Fruit fly (Drosophila melanogaster) whole organism, embryonic: Measurements from ENCODE around the gene Polr1C.

Experiments
- CG10366 ChIP-seq: fragments of 200-800 bp; sonication (Bioruptor generic); IDR thresholded peaks from 2 replicates; pipeline ENCODE4 v1.3.6; 2022; ENCODE audit warnings: missing biosample characterization, missing genetic modification characterization
- CG10654 ChIP-seq: fragments of 200-800 bp; sonication (Bioruptor generic); optimal IDR thresholded peaks from 2 replicates; lab custom pipeline; 2016; ENCODE audit warnings: missing biosample characterization, missing genetic modification characterization
- CG11085 ChIP-seq: fragments of 200-800 bp; sonication (Bioruptor generic); IDR thresholded peaks from 2 replicates; pipeline ENCODE4 v1.3.6; 2022; ENCODE audit warnings: missing biosample characterization, missing genetic modification characterization
- CG11695 ChIP-seq: fragments of 200-800 bp; sonication (Bioruptor generic); IDR thresholded peaks from 3 replicates; pipeline ENCODE4 v1.3.6; 2022; ENCODE audit warnings: missing biosample characterization, missing genetic modification characterization
- CG12299 ChIP-seq: fragments of 200-800 bp; sonication (Bioruptor generic); optimal IDR thresholded peaks from 2 replicates; lab custom pipeline; 2018; ENCODE audit warnings: missing biosample characterization, mild to moderate bottlenecking, missing genetic modification characterization
- CG13123 ChIP-seq: fragments of 200-800 bp; sonication (Bioruptor generic); optimal IDR thresholded peaks from 2 replicates; lab custom pipeline; 2016; ENCODE audit warnings: missing biosample characterization, missing genetic modification characterization
- CG15269 ChIP-seq: fragments of 200-800 bp; sonication (Bioruptor generic); optimal IDR thresholded peaks from 2 replicates; lab custom pipeline; 2018; ENCODE audit warnings: missing biosample characterization, mild to moderate bottlenecking, missing genetic modification characterization, moderate library complexity
- CG16813 ChIP-seq: fragments of 200-800 bp; sonication (Bioruptor generic); IDR thresholded peaks from 3 replicates; pipeline ENCODE4 v1.3.6; 2022; ENCODE audit warnings: missing biosample characterization, missing genetic modification characterization; ENCODE audit not compliant: partially characterized antibody
- CG17186 ChIP-seq: fragments of 200-800 bp; sonication (Bioruptor generic); optimal IDR thresholded peaks from 3 replicates; lab custom pipeline; 2017; ENCODE audit warnings: missing biosample characterization, missing genetic modification reagents, missing genetic modification characterization
- CG18011 ChIP-seq: fragments of 200-800 bp; sonication (Bioruptor generic); optimal IDR thresholded peaks from 2 replicates; lab custom pipeline; 2017; ENCODE audit warnings: missing biosample characterization, missing genetic modification characterization, mild to moderate bottlenecking, moderate library complexity, missing genotype
- CG31224 ChIP-seq: fragments of 200-800 bp; sonication (Bioruptor generic); IDR thresholded peaks from 2 replicates; pipeline ENCODE4 v1.3.6; 2022; ENCODE audit warnings: missing biosample characterization, missing genetic modification characterization
- CG3838 ChIP-seq: fragments of 200-800 bp; sonication (Bioruptor generic); optimal IDR thresholded peaks from 3 replicates; lab custom pipeline; 2016; ENCODE audit warnings: missing biosample characterization, missing genetic modification characterization
- CG4328 ChIP-seq: fragments of 200-800 bp; sonication (Bioruptor generic); optimal IDR thresholded peaks from 3 replicates; lab custom pipeline; 2017; ENCODE audit warnings: missing biosample characterization, missing genetic modification reagents, missing genetic modification characterization
- CG7357 ChIP-seq: fragments of 200-800 bp; sonication (Bioruptor generic); IDR thresholded peaks from 3 replicates; pipeline ENCODE4 v1.3.6; 2022; ENCODE audit warnings: missing biosample characterization, missing genetic modification characterization
- CG7745 ChIP-seq: fragments of 200-800 bp; sonication (Bioruptor generic); optimal IDR thresholded peaks from 2 replicates; lab custom pipeline; 2018; ENCODE audit warnings: missing biosample characterization, mild to moderate bottlenecking, missing genetic modification characterization, moderate library complexity
- CG8290 ChIP-seq, 3 experiments: fragments of 200-800 bp; sonication (Bioruptor generic); optimal IDR thresholded peaks; 2 replicates each; lab custom pipeline; 2016 to 2019; ENCODE audit warnings: missing biosample characterization in 3 of 3, missing genetic modification characterization in 3 of 3, mild to moderate bottlenecking in 2 of 3, moderate library complexity in 1 of 3
- CG8388 ChIP-seq: fragments of 200-800 bp; sonication (Bioruptor generic); optimal IDR thresholded peaks from 2 replicates; lab custom pipeline; 2019; ENCODE audit warnings: missing biosample characterization, mild to moderate bottlenecking, missing genetic modification characterization, moderate library complexity
- CG9876 ChIP-seq: fragments of 200-800 bp; sonication (Bioruptor generic); optimal IDR thresholded peaks from 2 replicates; lab custom pipeline; 2016; ENCODE audit warnings: missing biosample characterization, missing genetic modification characterization
- E2f1 ChIP-seq: fragments of 200-800 bp; sonication (Bioruptor generic); IDR thresholded peaks from 2 replicates; pipeline ENCODE4 v1.3.6; 2022; ENCODE audit warnings: missing biosample characterization, missing genetic modification characterization
- Fer2 ChIP-seq: fragments of 200-800 bp; sonication (Bioruptor generic); optimal IDR thresholded peaks from 2 replicates; lab custom pipeline; 2018; ENCODE audit warnings: missing biosample characterization, mild to moderate bottlenecking, missing genetic modification characterization, moderate library complexity
- Gug ChIP-seq: fragments of 200-800 bp; sonication (Bioruptor generic); IDR thresholded peaks from 4 replicates; pipeline ENCODE4 v1.3.6; 2022; ENCODE audit warnings: missing biosample characterization, missing genetic modification characterization
- HLH54F ChIP-seq: fragments of 200-800 bp; sonication (Bioruptor generic); optimal IDR thresholded peaks from 3 replicates; lab custom pipeline; 2016; ENCODE audit warnings: missing biosample characterization, missing genetic modification characterization
- Hey ChIP-seq: fragments of 200-800 bp; sonication (Bioruptor generic); optimal IDR thresholded peaks from 3 replicates; lab custom pipeline; 2018; ENCODE audit warnings: missing biosample characterization, mild to moderate bottlenecking, missing genetic modification characterization
- Hr3 ChIP-seq: fragments of 200-800 bp; sonication (Bioruptor generic); optimal IDR thresholded peaks from 3 replicates; lab custom pipeline; 2016; ENCODE audit warnings: missing biosample characterization, missing genetic modification characterization
- Hr39 ChIP-seq: fragments of >200 bp; optimal IDR thresholded peaks from 2 replicates; lab custom pipeline; 2017
- Hr51 ChIP-seq, 2 experiments: fragments of 200-800 bp; sonication (Bioruptor generic); optimal IDR thresholded peaks; 2 replicates in 1 of 2; 3 replicates in 1 of 2; lab custom pipeline; 2016 to 2018; ENCODE audit warnings: missing biosample characterization in 2 of 2, missing genetic modification characterization in 2 of 2, mild to moderate bottlenecking in 1 of 2, moderate library complexity in 1 of 2
- Nf-YC ChIP-seq: fragments of 200-800 bp; optimal IDR thresholded peaks from 3 replicates; lab custom pipeline; 2019; ENCODE audit warnings: missing biosample characterization, mild to moderate bottlenecking, missing genetic modification characterization, moderate library complexity
- Oaz ChIP-seq: fragments of 200-800 bp; sonication (Bioruptor generic); IDR thresholded peaks from 2 replicates; pipeline ENCODE4 v1.3.6; 2022; ENCODE audit warnings: missing biosample characterization, missing genetic modification characterization
- PHDP ChIP-seq: fragments of 200-800 bp; sonication (Bioruptor generic); optimal IDR thresholded peaks from 3 replicates; lab custom pipeline; 2018; ENCODE audit warnings: missing biosample characterization, mild to moderate bottlenecking, missing genetic modification characterization, moderate library complexity
- Spps ChIP-seq: fragments of 200-800 bp; sonication (Bioruptor generic); optimal IDR thresholded peaks from 2 replicates; lab custom pipeline; 2018; ENCODE audit warnings: missing biosample characterization, mild to moderate bottlenecking, missing genetic modification characterization
- Vsx1 ChIP-seq: fragments of 200-800 bp; sonication (Bioruptor generic); optimal IDR thresholded peaks from 2 replicates; lab custom pipeline; 2017; ENCODE audit warnings: missing biosample characterization, mild to moderate bottlenecking, missing genetic modification characterization, missing genetic modification reagents
- ara ChIP-seq: fragments of 200-800 bp; sonication (Bioruptor generic); IDR thresholded peaks from 2 replicates; pipeline ENCODE4 v1.3.6; 2022; ENCODE audit warnings: missing biosample characterization, missing genetic modification characterization
- ash1 ChIP-seq: fragments of 200-800 bp; sonication (Bioruptor generic); optimal IDR thresholded peaks from 2 replicates; lab custom pipeline; 2018; ENCODE audit warnings: missing biosample characterization, mild to moderate bottlenecking, missing genetic modification characterization
- chm ChIP-seq: fragments of 200-800 bp; sonication (Bioruptor generic); IDR thresholded peaks from 2 replicates; pipeline ENCODE4 v1.3.6; 2022; ENCODE audit warnings: missing biosample characterization, missing genetic modification characterization
- crp ChIP-seq, 2 experiments: fragments of 200-800 bp; sonication (Bioruptor generic); optimal IDR thresholded peaks; 2 replicates in 1 of 2; 3 replicates in 1 of 2; lab custom pipeline; 2017; ENCODE audit warnings: missing biosample characterization in 2 of 2, missing genetic modification characterization in 2 of 2, mild to moderate bottlenecking in 1 of 2, moderate library complexity in 1 of 2
- dimm ChIP-seq: fragments of 200-800 bp; sonication (Bioruptor generic); IDR thresholded peaks from 2 replicates; pipeline ENCODE4 v1.3.6; 2022; ENCODE audit warnings: missing biosample characterization, missing genetic modification characterization
- dmrt11E ChIP-seq: fragments of 200-800 bp; sonication (Bioruptor generic); optimal IDR thresholded peaks from 3 replicates; lab custom pipeline; 2018; ENCODE audit warnings: missing biosample characterization, mild to moderate bottlenecking, missing genetic modification characterization, moderate library complexity
- ewg ChIP-seq: fragments of 200-800 bp; sonication (Bioruptor generic); optimal IDR thresholded peaks from 3 replicates; lab custom pipeline; 2017; ENCODE audit warnings: mild to moderate bottlenecking, missing biosample characterization, missing genetic modification reagents, missing genetic modification characterization
- fd3F ChIP-seq: fragments of 200-800 bp; sonication (Bioruptor generic); optimal IDR thresholded peaks from 2 replicates; lab custom pipeline; 2018; ENCODE audit warnings: missing biosample characterization, mild to moderate bottlenecking, missing genetic modification characterization, moderate library complexity
- gce ChIP-seq: fragments of 200-800 bp; sonication (Bioruptor generic); IDR thresholded peaks from 3 replicates; pipeline ENCODE4 v1.3.6; 2022; ENCODE audit warnings: missing biosample characterization, missing genetic modification characterization
- gcm2 ChIP-seq: fragments of 200-800 bp; sonication (Bioruptor generic); optimal IDR thresholded peaks from 2 replicates; lab custom pipeline; 2016; ENCODE audit warnings: missing biosample characterization, missing genetic modification characterization
- insv ChIP-seq, 2 experiments: fragments of 200-800 bp; sonication (Bioruptor generic); optimal IDR thresholded peaks; 3 replicates each; lab custom pipeline; 2016 to 2018; ENCODE audit warnings: missing biosample characterization in 2 of 2, missing genetic modification characterization in 2 of 2
- knrl ChIP-seq: fragments of 200-800 bp; sonication (Bioruptor generic); IDR thresholded peaks from 3 replicates; pipeline ENCODE4 v1.3.6; 2022; ENCODE audit warnings: missing biosample characterization, missing genetic modification characterization; ENCODE audit not compliant: partially characterized antibody
- phol ChIP-seq: fragments of 200-800 bp; sonication (Bioruptor generic); optimal IDR thresholded peaks from 3 replicates; lab custom pipeline; 2018; ENCODE audit warnings: missing biosample characterization, mild to moderate bottlenecking, missing genetic modification characterization, moderate library complexity
- salm ChIP-seq: fragments of 200-800 bp; sonication (Bioruptor generic); optimal IDR thresholded peaks from 2 replicates; lab custom pipeline; 2018; ENCODE audit warnings: missing biosample characterization, mild to moderate bottlenecking, missing genetic modification characterization
- slou ChIP-seq: fragments of 200-800 bp; sonication (Bioruptor generic); optimal IDR thresholded peaks from 3 replicates; lab custom pipeline; 2016; ENCODE audit warnings: missing biosample characterization, missing genetic modification characterization
- stwl ChIP-seq: fragments of 200-800 bp; sonication (Bioruptor generic); optimal IDR thresholded peaks from 3 replicates; lab custom pipeline; 2018; ENCODE audit warnings: missing biosample characterization, mild to moderate bottlenecking, missing genetic modification characterization, moderate library complexity
- tin ChIP-seq: fragments of 200-800 bp; sonication (Bioruptor generic); optimal IDR thresholded peaks from 3 replicates; lab custom pipeline; 2016; ENCODE audit warnings: missing biosample characterization, missing genetic modification characterization

Gene Polr1C

DNA sequence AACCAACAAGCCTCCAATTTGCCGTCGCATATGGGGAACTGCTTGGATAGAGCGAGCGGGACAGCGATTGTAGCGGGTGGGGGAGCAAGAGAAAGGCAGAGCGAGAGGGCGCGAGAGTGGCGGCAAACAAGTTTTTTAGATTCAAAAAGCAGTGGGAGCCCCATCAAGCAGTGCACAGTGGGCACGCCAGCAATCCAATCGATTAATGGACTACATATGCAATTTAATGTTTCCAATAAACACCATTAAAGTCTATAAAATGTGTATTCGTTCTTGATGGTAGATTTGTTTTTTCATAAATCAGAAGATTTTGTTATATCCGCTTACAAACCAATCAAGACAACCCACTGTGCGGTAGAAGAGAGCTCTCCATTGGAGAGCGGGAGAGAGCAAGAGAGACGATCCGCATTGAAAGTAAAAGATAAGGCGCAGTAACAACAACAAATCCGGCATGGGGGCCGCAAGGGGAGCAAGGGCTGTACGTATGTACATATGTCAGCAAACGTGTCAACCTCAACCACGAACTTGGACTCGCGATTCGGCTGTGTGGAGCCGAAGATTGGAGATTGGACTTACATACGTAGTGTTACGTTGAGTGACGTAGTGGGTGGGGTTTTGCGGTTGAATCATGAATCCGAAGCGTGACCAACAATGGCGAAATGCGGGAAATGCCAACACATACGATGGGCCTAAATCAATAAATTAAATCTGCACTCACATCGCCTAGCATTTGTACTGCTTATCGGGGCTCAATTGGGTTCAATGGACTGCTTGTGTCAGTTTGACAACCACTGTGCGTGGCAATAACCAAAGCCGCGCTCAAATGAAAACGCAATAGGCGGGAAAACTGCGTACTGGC lies 28.8 kb downstream of the Polr1C start (continued):
- TF ChIP-seq CG31224 (GFP tag; lab: Robert Waterston, UW) (peak; percentile 97), ara (GFP tag; lab: Robert Waterston, UW) (peak; percentile 99), CG10366 (GFP tag; lab: Robert Waterston, UW) (peak; percentile 99), CG4328 (GFP tag; lab: Kevin White, UChicago) (peak; percentile 98), CG9876 (GFP tag; lab: Kevin White, UChicago) (peak; percentile 99), dimm (peak; percentile 98), CG3838 (GFP tag; lab: Kevin White, UChicago) (peak; percentile 96), CG8388 (GFP tag; lab: Kevin White, UChicago) (peak; percentile 98), CG12299 (peak; percentile 97), CG11085 (GFP tag; lab: Robert Waterston, UW) (peak; percentile 99), CG7357 (GFP tag; lab: Robert Waterston, UW) (peak; percentile 96), insv (GFP tag; optimal IDR thresholded peaks at IDR 0.05; lab: Kevin White, UChicago) (peak; percentile 9 to 70), stwl (tag; lab: Kevin White, UChicago) (peak; percentile 81), phol (tag; lab: Kevin White, UChicago) (peak; percentile 99), fd3F (GFP tag; lab: Kevin White, UChicago) (peak; percentile 97), Hr3 (GFP tag; lab: Kevin White, UChicago) (peak; percentile 99), CG10654 (peak; percentile 99), CG13123 (GFP tag; lab: Kevin White, UChicago) (peak; percentile 98), dmrt11E (tag; lab: Kevin White, UChicago) (peak; percentile 99), crp (GFP tag; optimal IDR thresholded peaks at IDR 0.05; lab: Kevin White, UChicago) (peak; percentile 35 to 77), Hr51 (GFP tag; optimal IDR thresholded peaks at IDR 0.05; lab: Kevin White, UChicago) (peak; percentile 98 to 99), CG11695 (peak; percentile 98), CG18011 (GFP tag; lab: Kevin White, UChicago) (peak; percentile 91), Hr39 (no peak), slou (GFP tag; lab: Kevin White, UChicago) (peak; percentile 98), CG17186 (GFP tag; lab: Kevin White, UChicago) (peak; percentile 97), E2f1 (GFP tag; lab: Robert Waterston, UW) (peak; percentile 99), gce (GFP tag; lab: Robert Waterston, UW) (peak; percentile 99), CG7745 (tag; lab: Kevin White, UChicago) (peak; percentile 88), gcm2 (peak; percentile 97), ewg (GFP tag; lab: Kevin White, UChicago) (peak; percentile 98), ash1 (peak; percentile 93), Vsx1 (GFP tag; lab: Kevin White, UChicago) (peak; percentile 96), CG16813 (peak; percentile 65), knrl (GFP tag; lab: Robert Waterston, UW) (peak; percentile 77), Fer2 (tag; lab: Kevin White, UChicago) (peak; percentile 96), PHDP (tag; lab: Kevin White, UChicago) (peak; percentile 99), HLH54F (GFP tag; lab: Kevin White, UChicago) (peak; percentile 99), Oaz (peak; percentile 98), Gug (GFP tag; lab: Robert Waterston, UW) (peak; percentile 99), salm (peak; percentile 98), tin (GFP tag; lab: Kevin White, UChicago) (peak; percentile 99), Hey (tag; lab: Kevin White, UChicago) (peak; percentile 87), Spps (tag; lab: Kevin White, UChicago) (peak; percentile 98), chm (GFP tag; lab: Robert Waterston, UW) (peak; percentile 100), CG8290 (GFP tag; optimal IDR thresholded peaks at IDR 0.05; lab: Kevin White, UChicago) (peak; percentile 99), CG8290 (tag; optimal IDR thresholded peaks at IDR 0.05; lab: Kevin White, UChicago) (peak; percentile 99 to 100), CG15269 (tag; lab: Kevin White, UChicago) (peak; percentile 99), Nf-YC (tag; lab: Kevin White, UChicago) (peak; percentile 92)
